Worm (Caenorhabditis elegans): ENCODE data around the gene ule-4.

ce11 chrIV:13696900-13697299 lies 49.4 kb upstream of the ule-4 start:
- TF ChIP-seq tbx-8 (GFP tag; optimal IDR thresholded peaks at IDR 0.05) (no peak), unc-62 (GFP tag; optimal IDR thresholded peaks at IDR 0.05) (no peak), cnd-1 (tag; optimal IDR thresholded peaks at IDR 0.05) (no peak), nhr-12 (tag; optimal IDR thresholded peaks at IDR 0.05) (no peak), lin-13 (tag; optimal IDR thresholded peaks at IDR 0.05) (no peak), blmp-1 (tag; optimal IDR thresholded peaks at IDR 0.05) (no peak), nhr-237 (tag; optimal IDR thresholded peaks at IDR 0.05) (no peak), flh-1 (GFP tag; optimal IDR thresholded peaks at IDR 0.05) (no peak)

Data from whole organism, mixed stage, embryonic.